Fruit fly (Drosophila melanogaster) whole organism: ENCODE data around the gene temp.

ENCODE experiments used
- CG8478 ChIP-seq: fragments of >200 bp; optimal IDR thresholded peaks from 2 replicates; lab custom pipeline; 2018; ENCODE audit warnings: inconsistent platforms
- EcR ChIP-seq, 2 experiments: fragments of >200 bp; optimal IDR thresholded peaks; 2 replicates each; lab custom pipeline; 2017; ENCODE audit warnings: missing biosample characterization in 2 of 2, missing genetic modification characterization in 2 of 2, missing genetic modification reagents in 2 of 2
- usp ChIP-seq: fragments of >200 bp; optimal IDR thresholded peaks from 2 replicates; lab custom pipeline; 2017; ENCODE audit warnings: missing biosample characterization, missing genetic modification characterization, mixed read lengths

- no peak for TF ChIP-seq usp (GFP tag; lab: Kevin White, UChicago)
- TF ChIP-seq EcR (GFP tag; optimal IDR thresholded peaks at IDR 0.05; lab: Kevin White, UChicago) = no peak
- TF ChIP-seq CG8478 (lab: Kevin White, UChicago) = no peak
Observed at dm6 chrX:2308403-2308965, 46.2 kb upstream of the temp start.
